Fruit fly (Drosophila melanogaster) whole organism, embryonic: Measurements from ENCODE around the gene AMPdeam.

ENCODE experiments used
- Adf1 ChIP-seq: fragments of 200-800 bp; sonication (Bioruptor generic); IDR thresholded peaks from 2 replicates; pipeline ENCODE4 v1.3.6; 2022; ENCODE audit warnings: missing biosample characterization, missing genetic modification characterization
- Antp ChIP-seq: fragments of 200-800 bp; sonication (Bioruptor generic); optimal IDR thresholded peaks from 3 replicates; lab custom pipeline; 2016; ENCODE audit warnings: missing biosample characterization, missing genetic modification characterization
- C15 ChIP-seq: fragments of 200-800 bp; sonication (Bioruptor generic); IDR thresholded peaks from 3 replicates; pipeline ENCODE4 v1.3.6; 2022; ENCODE audit warnings: missing biosample characterization, missing genetic modification characterization
- CG10267 ChIP-seq: fragments of 200-800 bp; sonication (Bioruptor generic); optimal IDR thresholded peaks from 2 replicates; lab custom pipeline; 2018; ENCODE audit warnings: missing biosample characterization, mild to moderate bottlenecking, missing genetic modification characterization, moderate library complexity
- CG11695 ChIP-seq: fragments of 200-800 bp; sonication (Bioruptor generic); IDR thresholded peaks from 3 replicates; pipeline ENCODE4 v1.3.6; 2022; ENCODE audit warnings: missing biosample characterization, missing genetic modification characterization
- CG11723 ChIP-seq: fragments of 200-800 bp; sonication (Bioruptor generic); optimal IDR thresholded peaks from 2 replicates; lab custom pipeline; 2017; ENCODE audit warnings: missing biosample characterization, mild to moderate bottlenecking, missing genetic modification characterization
- CG12104 ChIP-seq: fragments of 200-800 bp; sonication (Bioruptor generic); optimal IDR thresholded peaks from 3 replicates; lab custom pipeline; 2016; ENCODE audit warnings: missing biosample characterization, missing genetic modification characterization
- CG13424 ChIP-seq: fragments of 200-800 bp; sonication (Bioruptor generic); optimal IDR thresholded peaks from 2 replicates; lab custom pipeline; 2019; ENCODE audit warnings: missing biosample characterization, mild to moderate bottlenecking, missing genetic modification characterization, moderate library complexity
- CG14860 ChIP-seq: fragments of 200-800 bp; sonication (Bioruptor generic); IDR thresholded peaks from 3 replicates; pipeline ENCODE4 v1.3.6; 2022; ENCODE audit warnings: missing biosample characterization, missing genetic modification characterization; ENCODE audit not compliant: partially characterized antibody
- CG16815 ChIP-seq: fragments of 200-800 bp; sonication (Bioruptor generic); optimal IDR thresholded peaks from 3 replicates; lab custom pipeline; 2017; ENCODE audit warnings: missing biosample characterization, mild to moderate bottlenecking, missing genetic modification characterization
- CG2129 ChIP-seq: fragments of 200-800 bp; sonication (Bioruptor generic); IDR thresholded peaks from 2 replicates; pipeline ENCODE4 v1.3.6; 2022; ENCODE audit warnings: missing biosample characterization, missing genetic modification characterization; ENCODE audit not compliant: partially characterized antibody
- CG2202 ChIP-seq: fragments of 200-800 bp; sonication (Bioruptor generic); optimal IDR thresholded peaks from 2 replicates; lab custom pipeline; 2018; ENCODE audit warnings: missing biosample characterization, mild to moderate bottlenecking, missing genetic modification characterization
- CG2678 ChIP-seq: fragments of 200-800 bp; sonication (Bioruptor generic); optimal IDR thresholded peaks from 3 replicates; lab custom pipeline; 2019; ENCODE audit warnings: missing biosample characterization, mild to moderate bottlenecking, missing genetic modification characterization, moderate library complexity
- CG3065 ChIP-seq: fragments of 200-800 bp; sonication (Bioruptor generic); optimal IDR thresholded peaks from 2 replicates; lab custom pipeline; 2016; ENCODE audit warnings: missing biosample characterization, missing genetic modification characterization
- CG3995 ChIP-seq: fragments of 200-800 bp; sonication (Bioruptor generic); optimal IDR thresholded peaks from 3 replicates; lab custom pipeline; 2016; ENCODE audit warnings: missing biosample characterization, missing genetic modification characterization
- CG4360 ChIP-seq: fragments of 200-800 bp; sonication (Bioruptor generic); IDR thresholded peaks from 2 replicates; pipeline ENCODE4 v1.3.6; 2022; ENCODE audit warnings: missing biosample characterization, missing genetic modification characterization
- CG4730 ChIP-seq: fragments of 200-800 bp; sonication (Bioruptor generic); IDR thresholded peaks from 2 replicates; pipeline ENCODE4 v1.3.6; 2022; ENCODE audit warnings: missing biosample characterization, missing genetic modification characterization
- CG4820 ChIP-seq: fragments of 200-800 bp; sonication (Bioruptor generic); optimal IDR thresholded peaks from 3 replicates; lab custom pipeline; 2016; ENCODE audit warnings: missing biosample characterization, missing genetic modification characterization
- CG6791 ChIP-seq: fragments of 200-800 bp; sonication (Bioruptor generic); IDR thresholded peaks from 3 replicates; pipeline ENCODE4 v1.3.6; 2022; ENCODE audit warnings: missing biosample characterization, missing genetic modification characterization; ENCODE audit not compliant: partially characterized antibody
- CG7357 ChIP-seq: fragments of 200-800 bp; sonication (Bioruptor generic); IDR thresholded peaks from 3 replicates; pipeline ENCODE4 v1.3.6; 2022; ENCODE audit warnings: missing biosample characterization, missing genetic modification characterization
- CG7963 ChIP-seq: fragments of 200-800 bp; sonication (Bioruptor generic); IDR thresholded peaks from 3 replicates; pipeline ENCODE4 v1.3.6; 2022; ENCODE audit warnings: missing biosample characterization, missing genetic modification characterization; ENCODE audit not compliant: partially characterized antibody
- CG8089 ChIP-seq: fragments of 200-800 bp; sonication (Bioruptor generic); optimal IDR thresholded peaks from 3 replicates; lab custom pipeline; 2016; ENCODE audit warnings: missing biosample characterization, missing genetic modification characterization
- D ChIP-seq, 2 experiments: fragments of 200-800 bp in 1 of 2; fragments of >200 bp in 1 of 2; sonication (Bioruptor generic) in 1 of 2; optimal IDR thresholded peaks; 2 replicates in 1 of 2; 3 replicates in 1 of 2; lab custom pipeline; 2017; ENCODE audit warnings: mild to moderate bottlenecking in 1 of 2, missing biosample characterization in 1 of 2, missing genetic modification characterization in 1 of 2, missing genetic modification reagents in 1 of 2
- Hmx ChIP-seq: fragments of 200-800 bp; sonication (Bioruptor generic); optimal IDR thresholded peaks from 2 replicates; lab custom pipeline; 2016; ENCODE audit warnings: missing biosample characterization, missing genetic modification characterization
- Hr39 ChIP-seq: fragments of >200 bp; optimal IDR thresholded peaks from 2 replicates; lab custom pipeline; 2017
- Hr51 ChIP-seq, 2 experiments: fragments of 200-800 bp; sonication (Bioruptor generic); optimal IDR thresholded peaks; 2 replicates in 1 of 2; 3 replicates in 1 of 2; lab custom pipeline; 2016 to 2018; ENCODE audit warnings: missing biosample characterization in 2 of 2, missing genetic modification characterization in 2 of 2, mild to moderate bottlenecking in 1 of 2, moderate library complexity in 1 of 2
- MBD-R2 ChIP-seq: fragments of 200-800 bp; sonication (Bioruptor generic); IDR thresholded peaks from 2 replicates; pipeline ENCODE4 v1.3.6; 2022; ENCODE audit warnings: missing biosample characterization, missing genetic modification characterization
- Ptx1 ChIP-seq: fragments of 200-800 bp; sonication (Bioruptor generic); IDR thresholded peaks from 2 replicates; pipeline ENCODE4 v1.3.6; 2022; ENCODE audit warnings: missing biosample characterization, missing genetic modification characterization
- Rx ChIP-seq: fragments of 200-800 bp; sonication (Bioruptor generic); IDR thresholded peaks from 2 replicates; pipeline ENCODE4 v1.3.6; 2022; ENCODE audit warnings: missing biosample characterization, missing genetic modification characterization
- Sox102F ChIP-seq: fragments of 200-800 bp; sonication (Bioruptor generic); optimal IDR thresholded peaks from 2 replicates; lab custom pipeline; 2018; ENCODE audit warnings: missing biosample characterization, mild to moderate bottlenecking, missing genetic modification characterization, moderate library complexity
- Sry-δ ChIP-seq: fragments of 200-800 bp; sonication (Bioruptor generic); optimal IDR thresholded peaks from 2 replicates; lab custom pipeline; 2016; ENCODE audit warnings: missing biosample characterization, missing genetic modification characterization
- Xrp1 ChIP-seq: fragments of 200-800 bp; sonication (Bioruptor generic); IDR thresholded peaks from 2 replicates; pipeline ENCODE4 v1.3.6; 2022; ENCODE audit warnings: missing biosample characterization, missing genetic modification characterization
- cg ChIP-seq: fragments of 200-800 bp; sonication (Bioruptor generic); optimal IDR thresholded peaks from 3 replicates; lab custom pipeline; 2019; ENCODE audit warnings: missing biosample characterization, mild to moderate bottlenecking, missing genetic modification characterization, moderate library complexity
- chm ChIP-seq: fragments of 200-800 bp; sonication (Bioruptor generic); IDR thresholded peaks from 2 replicates; pipeline ENCODE4 v1.3.6; 2022; ENCODE audit warnings: missing biosample characterization, missing genetic modification characterization
- da ChIP-seq: fragments of 200-800 bp; sonication (Bioruptor generic); optimal IDR thresholded peaks from 2 replicates; lab custom pipeline; 2016; ENCODE audit warnings: missing biosample characterization, missing genetic modification characterization
- dysf ChIP-seq: fragments of 200-800 bp; sonication (Bioruptor generic); IDR thresholded peaks from 3 replicates; pipeline ENCODE4 v1.3.6; 2022; ENCODE audit warnings: missing biosample characterization, missing genetic modification characterization
- fu2 ChIP-seq: fragments of 200-800 bp; sonication (Bioruptor generic); optimal IDR thresholded peaks from 2 replicates; lab custom pipeline; 2016; ENCODE audit warnings: missing biosample characterization, missing genetic modification characterization
- lab ChIP-seq: fragments of 200-800 bp; sonication (Bioruptor generic); optimal IDR thresholded peaks from 3 replicates; lab custom pipeline; 2017; ENCODE audit warnings: missing biosample characterization, missing genetic modification characterization, mild to moderate bottlenecking, moderate library complexity, missing genetic modification reagents
- lilli ChIP-seq: fragments of 200-800 bp; sonication (Bioruptor generic); optimal IDR thresholded peaks from 3 replicates; lab custom pipeline; 2016; ENCODE audit warnings: missing biosample characterization, missing genetic modification characterization
- lola ChIP-seq, 3 experiments: fragments of >200 bp in 2 of 3; fragments of 200-800 bp in 1 of 3; sonication (Bioruptor generic) in 1 of 3; optimal IDR thresholded peaks; 2 replicates each; lab custom pipeline; 2017 to 2019; ENCODE audit warnings: missing biosample characterization in 3 of 3, missing genetic modification characterization in 3 of 3, mild to moderate bottlenecking in 1 of 3, moderate library complexity in 1 of 3
- nerfin-1 ChIP-seq: fragments of 200-800 bp; sonication (Bioruptor generic); optimal IDR thresholded peaks from 3 replicates; lab custom pipeline; 2019; ENCODE audit warnings: missing biosample characterization, mild to moderate bottlenecking, missing genetic modification characterization, moderate library complexity
- nom ChIP-seq: fragments of 200-800 bp; sonication (Bioruptor generic); optimal IDR thresholded peaks from 2 replicates; lab custom pipeline; 2017; ENCODE audit warnings: missing biosample characterization, missing genetic modification characterization, mild to moderate bottlenecking, moderate library complexity, missing genetic modification reagents
- pfk ChIP-seq: fragments of 200-800 bp; sonication (Bioruptor generic); optimal IDR thresholded peaks from 2 replicates; lab custom pipeline; 2018; ENCODE audit warnings: missing biosample characterization, mild to moderate bottlenecking, missing genetic modification characterization, moderate library complexity
- row ChIP-seq: fragments of 200-800 bp; sonication (Bioruptor generic); IDR thresholded peaks from 3 replicates; pipeline ENCODE4 v1.3.6; 2022; ENCODE audit warnings: missing biosample characterization, missing genetic modification characterization
- seq ChIP-seq: fragments of 200-800 bp; sonication (Bioruptor generic); IDR thresholded peaks from 2 replicates; pipeline ENCODE4 v1.3.6; 2022; ENCODE audit warnings: missing biosample characterization, missing genetic modification characterization
- stc ChIP-seq: fragments of 200-800 bp; sonication (Bioruptor generic); IDR thresholded peaks from 2 replicates; pipeline ENCODE4 v1.3.6; 2022; ENCODE audit warnings: missing biosample characterization, missing genetic modification characterization
- tin ChIP-seq: fragments of 200-800 bp; sonication (Bioruptor generic); optimal IDR thresholded peaks from 3 replicates; lab custom pipeline; 2016; ENCODE audit warnings: missing biosample characterization, missing genetic modification characterization
- tll ChIP-seq, 2 experiments: fragments of 200-800 bp in 1 of 2; fragments of >200 bp in 1 of 2; sonication (Bioruptor generic) in 1 of 2; optimal IDR thresholded peaks; 2 replicates each; lab custom pipeline; 2017 to 2019; ENCODE audit warnings: missing biosample characterization in 2 of 2, missing genetic modification characterization in 2 of 2, mild to moderate bottlenecking in 1 of 2, moderate library complexity in 1 of 2
- unpg ChIP-seq: fragments of 200-800 bp; sonication (Bioruptor generic); optimal IDR thresholded peaks from 3 replicates; lab custom pipeline; 2018; ENCODE audit warnings: missing biosample characterization, mild to moderate bottlenecking, missing genetic modification characterization, moderate library complexity
- vvl ChIP-seq: fragments of 200-800 bp; sonication (Bioruptor generic); IDR thresholded peaks from 2 replicates; pipeline ENCODE4 v1.3.6; 2022; ENCODE audit warnings: missing biosample characterization, missing genetic modification characterization
- zfh1 ChIP-seq: fragments of 200-800 bp; sonication (Bioruptor generic); IDR thresholded peaks from 3 replicates; pipeline ENCODE4 v1.3.6; 2022; ENCODE audit warnings: missing biosample characterization, missing genetic modification characterization

The AMPdeam gene

dm6 chrX:13838255-13838654 is 7.4 kb downstream of the AMPdeam start (continued):
- TF ChIP-seq Ptx1 = no peak
- TF ChIP-seq lola (GFP tag; optimal IDR thresholded peaks at IDR 0.05; lab: Kevin White, UChicago) = no peak
- TF ChIP-seq pfk (GFP tag; lab: Kevin White, UChicago) = no peak
- TF ChIP-seq stc = peak; percentile 35; the same call in 1 of the 2 replicates
- no peak for TF ChIP-seq CG7357
- no peak for TF ChIP-seq CG10267
- no peak for TF ChIP-seq Hr39 (lab: Kevin White, UChicago)
- no peak for TF ChIP-seq C15 (GFP tag; lab: Robert Waterston, UW)
- no peak for TF ChIP-seq cg (GFP tag; lab: Kevin White, UChicago)
- peak; percentile 42 for TF ChIP-seq Sox102F (GFP tag; lab: Kevin White, UChicago)
- TF ChIP-seq CG11695 (GFP tag; lab: Robert Waterston, UW) = 0 out of 3 replicates have a peak, but pooled peaks have one; percentile 19
- TF ChIP-seq chm (GFP tag; lab: Robert Waterston, UW) = no peak
- TF ChIP-seq Sry-δ (GFP tag; lab: Kevin White, UChicago) = no peak
- TF ChIP-seq Rx (GFP tag; lab: Robert Waterston, UW) = no peak
- TF ChIP-seq MBD-R2 = no peak
- TF ChIP-seq da = no peak
- no peak for TF ChIP-seq CG6791 (GFP tag; lab: Robert Waterston, UW)
- TF ChIP-seq CG3065 = no peak
- peak; percentile 49; the same call in 2 of the 3 replicates for TF ChIP-seq row (GFP tag; lab: Robert Waterston, UW)
- 0 out of 2 replicates have a peak, but pooled peaks have one; percentile 27 for TF ChIP-seq vvl (GFP tag; lab: Robert Waterston, UW)
- TF ChIP-seq CG8089 (GFP tag; lab: Kevin White, UChicago) = no peak
- TF ChIP-seq CG13424 (tag; lab: Kevin White, UChicago) = no peak
- TF ChIP-seq nom (GFP tag; lab: Kevin White, UChicago) = no peak
- TF ChIP-seq lab (GFP tag; lab: Kevin White, UChicago) = peak; percentile 16
- TF ChIP-seq CG4820 (GFP tag; lab: Kevin White, UChicago) = no peak
- TF ChIP-seq CG14860 (GFP tag; lab: Robert Waterston, UW) = no peak
- TF ChIP-seq Hr51 (GFP tag; optimal IDR thresholded peaks at IDR 0.05; lab: Kevin White, UChicago) = no peak
- no peak for TF ChIP-seq CG7963 (GFP tag; lab: Robert Waterston, UW)
- no peak for TF ChIP-seq CG4360 (GFP tag; lab: Robert Waterston, UW)
- no peak for TF ChIP-seq fu2 (GFP tag; lab: Kevin White, UChicago)
- TF ChIP-seq Antp = no peak
- no peak for TF ChIP-seq tin (GFP tag; lab: Kevin White, UChicago)
- TF ChIP-seq tll (GFP tag; optimal IDR thresholded peaks at IDR 0.05; lab: Kevin White, UChicago) = no peak
- TF ChIP-seq Hmx (GFP tag; lab: Kevin White, UChicago) = no peak
- no peak for TF ChIP-seq CG2129 (GFP tag; lab: Robert Waterston, UW)
- no peak for TF ChIP-seq nerfin-1 (tag; lab: Kevin White, UChicago)
- peak; percentile 18 for TF ChIP-seq unpg (GFP tag; lab: Kevin White, UChicago)
- TF ChIP-seq CG2678 (tag; lab: Kevin White, UChicago) = no peak
- TF ChIP-seq dysf (GFP tag; lab: Robert Waterston, UW) = peak; percentile 29; the same call in 1 of the 3 replicates
- no peak for TF ChIP-seq lilli (GFP tag; lab: Kevin White, UChicago)
- TF ChIP-seq CG2202 = no peak
- TF ChIP-seq Xrp1 (GFP tag; lab: Robert Waterston, UW) = 0 out of 2 replicates have a peak, but pooled peaks have one; percentile 16
- no peak for TF ChIP-seq CG4730
- TF ChIP-seq zfh1 (GFP tag; lab: Robert Waterston, UW) = no peak
- TF ChIP-seq D (optimal IDR thresholded peaks at IDR 0.05; lab: Kevin White, UChicago) = no peak
- TF ChIP-seq D (GFP tag; optimal IDR thresholded peaks at IDR 0.05; lab: Kevin White, UChicago) = no peak
- no peak for TF ChIP-seq CG16815 (GFP tag; lab: Kevin White, UChicago)
- TF ChIP-seq Adf1 (GFP tag; lab: Robert Waterston, UW) = no peak
- TF ChIP-seq CG11723 (GFP tag; lab: Kevin White, UChicago) = no peak
- no peak for TF ChIP-seq seq (GFP tag; lab: Robert Waterston, UW)
- no peak for TF ChIP-seq CG3995 (GFP tag; lab: Kevin White, UChicago)
- no peak for TF ChIP-seq CG12104
